Fruit fly (Drosophila melanogaster): Measurements from ENCODE around the gene Hr39.

The Hr39 gene

DNA sequence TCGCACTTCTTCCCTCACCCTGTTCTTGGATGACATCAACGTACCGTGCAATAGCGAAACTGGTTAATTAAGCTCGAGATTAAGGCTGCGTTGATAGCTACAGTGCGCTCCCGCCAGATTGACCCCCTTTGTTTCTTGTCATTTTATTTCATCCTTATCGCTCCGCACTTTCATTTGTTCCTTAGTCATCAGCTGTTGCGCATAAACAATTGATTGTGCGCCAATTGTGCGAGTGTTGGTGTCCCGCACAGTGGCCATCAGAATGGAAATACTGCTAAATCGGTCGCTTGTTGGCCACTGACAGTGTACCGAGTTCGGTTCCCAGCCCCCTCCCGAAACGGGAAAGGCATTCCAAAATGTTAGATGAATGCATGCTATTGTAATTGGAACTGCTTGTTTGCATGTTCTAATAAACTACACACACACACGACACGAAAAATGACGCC lies 17.4 kb upstream of the Hr39 start:
- peak in 1 of 2 experiments; percentile 34 for TF ChIP-seq foxo (GFP tag; optimal IDR thresholded peaks at IDR 0.05)
- peak; percentile 27 for TF ChIP-seq HLH106 (tag; optimal IDR thresholded peaks at IDR 0.05)
- peak; percentile 16 for TF ChIP-seq br (GFP tag; optimal IDR thresholded peaks at IDR 0.05)
- no peak for TF ChIP-seq Rel (GFP tag; optimal IDR thresholded peaks at IDR 0.05)
- TF ChIP-seq Rel (tag; optimal IDR thresholded peaks at IDR 0.05), result peak; percentile 56
- TF ChIP-seq OdsH (GFP tag; optimal IDR thresholded peaks at IDR 0.05), result peak; percentile 4
- no peak for TF ChIP-seq sv (GFP tag; optimal IDR thresholded peaks at IDR 0.05)
- TF ChIP-seq psq (GFP tag; optimal IDR thresholded peaks at IDR 0.05), result peak; percentile 50
- no peak for TF ChIP-seq pan (optimal IDR thresholded peaks at IDR 0.05)

DNA sequence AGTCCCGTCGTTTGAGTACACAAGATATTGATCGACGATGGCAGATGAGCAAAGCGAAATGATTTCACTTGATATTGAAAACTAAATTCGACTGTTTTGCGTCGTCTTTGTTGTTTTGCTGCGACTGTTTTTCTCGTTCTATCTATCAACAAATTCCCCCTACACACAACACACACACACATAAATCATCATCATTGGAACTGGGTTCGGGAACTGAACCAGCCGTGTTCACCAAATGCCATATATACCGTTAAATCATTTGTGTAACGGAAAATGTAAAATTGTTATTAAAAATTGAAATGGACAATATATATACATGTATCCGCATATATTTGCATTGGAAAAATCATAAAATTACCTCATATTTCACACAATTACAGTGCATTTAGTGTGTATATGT lies 16.7 kb upstream of the Hr39 start, which contains the start of gene Atg18b:
Gene Atg18b (minus strand): TSS at position 177 of the 400 bp plus-strand sequence.
- no peak for TF ChIP-seq fru (GFP tag; optimal IDR thresholded peaks at IDR 0.05)
- no peak for TF ChIP-seq Rel (GFP tag; optimal IDR thresholded peaks at IDR 0.05)
- TF ChIP-seq Rel (tag; optimal IDR thresholded peaks at IDR 0.05), result peak; percentile 100

DNA sequence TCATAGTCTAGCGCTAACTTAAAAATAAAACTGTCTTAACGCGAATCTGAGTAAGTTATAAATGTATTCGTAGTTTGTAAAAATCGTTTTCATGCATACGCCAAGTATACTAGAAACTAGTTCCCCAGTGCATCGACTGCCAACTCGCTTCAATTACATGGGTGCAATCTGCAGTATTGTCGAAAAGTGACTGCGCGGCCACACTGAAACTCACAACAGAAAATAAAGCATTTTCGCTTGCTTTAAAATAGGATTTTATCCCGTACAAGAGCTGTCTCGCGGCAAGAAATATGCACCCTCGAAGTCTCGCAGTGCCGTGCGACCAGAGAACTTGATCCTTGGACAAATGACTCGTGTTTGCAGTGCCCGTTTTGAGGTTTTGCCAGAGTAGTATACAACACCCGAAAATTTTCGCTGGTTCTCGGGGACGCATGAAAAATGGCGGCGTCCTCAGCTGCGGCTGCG lies 15.9 kb upstream of the Hr39 start, which contains the start of gene CG8677:
Gene CG8677 (plus strand): TSS at position 199 of the 465 bp plus-strand sequence.
- TF ChIP-seq foxo (GFP tag; optimal IDR thresholded peaks at IDR 0.05) (no peak), Mio (GFP tag; optimal IDR thresholded peaks at IDR 0.05) (no peak), Rel (GFP tag; optimal IDR thresholded peaks at IDR 0.05) (no peak), Rel (tag; optimal IDR thresholded peaks at IDR 0.05) (peak; percentile 72)

DNA sequence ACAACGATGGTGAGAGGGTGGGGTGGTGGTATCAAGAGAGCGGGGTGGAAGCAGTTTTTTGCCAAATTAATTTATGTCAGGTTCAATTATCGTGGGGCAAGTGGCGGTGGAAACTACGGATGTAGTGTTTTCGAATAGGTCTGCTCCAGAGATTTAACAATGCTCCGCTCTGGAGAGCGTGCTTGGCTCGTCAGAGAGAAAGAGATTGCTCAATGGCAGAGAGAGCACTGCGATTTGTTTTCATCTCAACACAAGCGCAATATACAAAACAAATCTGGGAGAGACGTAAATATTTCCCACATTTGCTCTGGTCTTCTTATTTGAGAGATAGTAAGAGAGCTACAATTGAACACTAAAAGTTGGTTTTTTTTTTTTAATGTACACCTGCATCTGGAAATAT lies 15.3 kb upstream of the Hr39 start:
- TF ChIP-seq sv (GFP tag; optimal IDR thresholded peaks at IDR 0.05) (no peak), dl (GFP tag; optimal IDR thresholded peaks at IDR 0.05; ENCODE audit: insufficient read depth in 1 of 2, partially characterized antibody in 2 of 2) (peak in 1 of 2 experiments; percentile 81), Dif (GFP tag; optimal IDR thresholded peaks at IDR 0.05; ENCODE audit: partially characterized antibody) (peak; percentile 82), OdsH (GFP tag; optimal IDR thresholded peaks at IDR 0.05) (no peak), pan (optimal IDR thresholded peaks at IDR 0.05) (no peak)

DNA sequence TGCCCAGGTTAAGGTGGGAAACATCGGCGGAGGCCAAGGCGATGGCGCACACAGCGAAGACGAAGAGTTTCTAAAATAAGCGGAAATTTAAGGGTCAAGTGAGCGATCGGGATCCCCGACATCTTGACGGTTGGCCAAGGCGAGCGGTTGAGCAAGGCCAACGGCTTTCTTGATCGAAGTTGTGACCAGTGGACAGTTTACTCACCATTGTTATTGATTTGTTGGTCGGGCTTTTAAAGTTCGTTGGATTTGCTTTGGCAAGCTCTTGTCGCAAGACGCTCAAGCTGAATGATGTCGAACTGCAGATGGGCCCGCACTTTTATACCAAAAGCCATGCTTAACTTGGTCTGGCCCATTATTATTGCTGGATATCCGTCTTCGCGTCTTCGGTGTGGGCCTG lies 3.6 kb upstream of the Hr39 start:
- TF ChIP-seq Dfd (GFP tag; optimal IDR thresholded peaks at IDR 0.05) (no peak), dl (GFP tag; optimal IDR thresholded peaks at IDR 0.05; ENCODE audit: insufficient read depth in 1 of 2, partially characterized antibody in 2 of 2) (no peak), brk (GFP tag; optimal IDR thresholded peaks at IDR 0.05) (no peak), N (GFP tag; optimal IDR thresholded peaks at IDR 0.05) (no peak), ey (GFP tag; optimal IDR thresholded peaks at IDR 0.05) (no peak), dmrt93B (GFP tag; optimal IDR thresholded peaks at IDR 0.05) (no peak), Hr83 (GFP tag; optimal IDR thresholded peaks at IDR 0.05; ENCODE audit: poor library complexity, severe bottlenecking) (no peak), Jra (GFP tag; optimal IDR thresholded peaks at IDR 0.05) (no peak), usp (GFP tag; optimal IDR thresholded peaks at IDR 0.05) (no peak), lola (GFP tag; optimal IDR thresholded peaks at IDR 0.05) (no peak), Abd-B (GFP tag; optimal IDR thresholded peaks at IDR 0.05) (no peak), Hr78 (GFP tag; optimal IDR thresholded peaks at IDR 0.05) (no peak), Dif (GFP tag; optimal IDR thresholded peaks at IDR 0.05; ENCODE audit: partially characterized antibody) (no peak), CG9705 (GFP tag; optimal IDR thresholded peaks at IDR 0.05) (no peak), sage (GFP tag; optimal IDR thresholded peaks at IDR 0.05) (no peak)

DNA sequence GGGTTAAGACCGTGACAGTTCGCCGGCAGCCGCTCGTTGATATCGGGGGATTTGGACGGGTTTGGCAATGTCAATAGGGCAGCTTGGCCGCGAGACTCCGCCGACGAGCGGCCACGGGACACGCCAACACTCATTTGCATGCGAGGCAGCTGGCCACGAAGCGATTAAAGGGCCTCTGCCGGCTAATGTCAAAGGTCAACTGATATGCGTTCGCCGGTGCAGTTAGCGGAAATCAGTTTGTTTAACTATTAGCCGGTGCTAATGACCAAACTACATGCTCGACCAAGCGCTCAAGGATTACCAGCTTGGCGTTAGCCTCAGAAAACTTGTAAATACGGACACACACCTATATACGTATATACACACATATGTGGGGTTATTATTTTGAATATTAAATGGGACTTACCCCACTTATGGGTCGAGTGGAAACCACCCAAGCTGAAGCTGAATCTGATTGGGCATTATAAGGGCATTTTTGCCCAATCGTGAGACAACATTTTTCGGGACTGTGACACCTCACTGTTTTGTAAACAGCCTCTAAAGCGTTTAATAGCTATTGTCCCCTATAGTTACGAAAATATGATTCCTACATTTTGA lies 2.6 kb upstream of the Hr39 start:
- TF ChIP-seq fru (GFP tag; optimal IDR thresholded peaks at IDR 0.05) (no peak), pan (optimal IDR thresholded peaks at IDR 0.05) (no peak), ey (GFP tag; optimal IDR thresholded peaks at IDR 0.05) (no peak)

DNA sequence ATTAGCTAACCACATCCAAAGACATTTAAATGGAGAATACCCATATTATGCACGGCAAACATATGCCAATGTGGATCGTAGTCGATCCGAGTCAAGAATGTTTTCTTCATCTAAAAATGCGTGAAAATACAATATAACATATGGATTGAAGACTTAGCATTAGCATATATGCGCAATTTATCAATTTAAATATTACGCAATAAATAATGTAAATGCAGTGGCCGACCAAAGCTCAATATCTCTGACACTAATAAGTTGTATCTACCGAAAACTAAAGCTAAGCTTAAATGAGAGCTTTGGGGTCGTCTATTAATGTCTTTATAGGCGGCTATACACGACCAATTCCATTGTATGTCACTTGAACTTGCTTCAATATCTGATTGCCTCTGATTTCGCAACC lies 1.6 kb upstream of the Hr39 start:
- no peak for TF ChIP-seq Dif (GFP tag; optimal IDR thresholded peaks at IDR 0.05; ENCODE audit: partially characterized antibody)
- no peak for TF ChIP-seq Hr78 (GFP tag; optimal IDR thresholded peaks at IDR 0.05)
- no peak for TF ChIP-seq tai (GFP tag; optimal IDR thresholded peaks at IDR 0.05)
- TF ChIP-seq ey (GFP tag; optimal IDR thresholded peaks at IDR 0.05), result no peak
- TF ChIP-seq sv (GFP tag; optimal IDR thresholded peaks at IDR 0.05), result no peak
- no peak for TF ChIP-seq CrebA (GFP tag; optimal IDR thresholded peaks at IDR 0.05; ENCODE audit: borderline replicate concordance)
- TF ChIP-seq sage (GFP tag; optimal IDR thresholded peaks at IDR 0.05), result no peak
- no peak for TF ChIP-seq woc (GFP tag; optimal IDR thresholded peaks at IDR 0.05)
- no peak for TF ChIP-seq Abd-B (GFP tag; optimal IDR thresholded peaks at IDR 0.05)
- no peak for TF ChIP-seq psq (GFP tag; optimal IDR thresholded peaks at IDR 0.05)
- TF ChIP-seq CG9705 (GFP tag; optimal IDR thresholded peaks at IDR 0.05), result no peak
- TF ChIP-seq Myc (optimal IDR thresholded peaks at IDR 0.05), result no peak
- TF ChIP-seq brk (GFP tag; optimal IDR thresholded peaks at IDR 0.05), result no peak
- TF ChIP-seq lola (GFP tag; optimal IDR thresholded peaks at IDR 0.05), result no peak
- no peak for TF ChIP-seq pan (optimal IDR thresholded peaks at IDR 0.05)
- no peak for TF ChIP-seq Hnf4 (GFP tag; optimal IDR thresholded peaks at IDR 0.05)
- TF ChIP-seq GATAd (GFP tag; optimal IDR thresholded peaks at IDR 0.05), result no peak
- TF ChIP-seq Sp1 (GFP tag; optimal IDR thresholded peaks at IDR 0.05), result no peak
- no peak for TF ChIP-seq Dfd (GFP tag; optimal IDR thresholded peaks at IDR 0.05)

Data from whole organism, wandering third instar larva.